Fruit fly (Drosophila melanogaster) S2 (cell line): ENCODE data around the gene mEFG1.

Source experiments
- CG8478 ChIP-seq: fragments of >200 bp; optimal IDR thresholded peaks from 2 replicates; lab custom pipeline; 2018
- CTCF ChIP-seq, 2 experiments: fragments of >200 bp; optimal IDR thresholded peaks; 2 replicates each; lab custom pipeline; 2018

DNA sequence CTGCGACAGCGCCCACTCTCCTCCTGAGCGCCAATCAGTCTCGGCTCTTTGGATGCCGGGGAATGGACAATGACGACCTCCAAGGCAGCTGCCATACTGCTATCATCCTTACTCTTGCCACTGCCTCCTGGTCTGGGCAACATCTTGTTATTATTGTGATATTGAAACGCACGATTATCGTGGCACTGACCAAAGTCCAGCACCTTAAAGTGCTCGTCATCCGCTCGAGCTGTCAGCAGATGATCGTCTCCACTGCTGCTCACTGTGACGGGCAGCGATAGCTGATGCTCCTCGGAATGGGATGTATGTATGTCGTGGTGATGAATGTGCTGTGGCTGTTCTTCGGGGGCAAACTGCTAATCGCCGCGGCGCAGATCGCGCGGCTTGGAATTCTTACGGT lies 15.2 kb downstream of the mEFG1 start:
- TF ChIP-seq CG8478 (lab: Kevin White, UChicago) = no peak
- TF ChIP-seq CTCF (optimal IDR thresholded peaks at IDR 0.05; lab: Kevin White, UChicago) = no peak
